Worm (Caenorhabditis elegans) whole organism, mixed stage, embryonic: ENCODE measurements around the gene F58D2.2.

ENCODE experiments used
- M03D4.4 ChIP-seq: sonication (generic microtip); optimal IDR thresholded peaks from 2 replicates; lab custom pipeline; 2017; ENCODE audit warnings: mild to moderate bottlenecking, missing genetic modification characterization, missing compliant biosample characterization
- bed-3 ChIP-seq: fragments of 200-800 bp; sonication (Bioruptor generic); optimal IDR thresholded peaks from 3 replicates; lab custom pipeline; 2018; ENCODE audit warnings: mild to moderate bottlenecking, missing genetic modification characterization, moderate library complexity, missing compliant biosample characterization
- blmp-1 ChIP-seq: fragments of 150-350 bp; optimal IDR thresholded peaks from 2 replicates; lab custom pipeline; 2014; ENCODE audit warnings: missing biosample characterization, missing genetic modification characterization
- ceh-39 ChIP-seq: fragments of 150-350 bp; optimal IDR thresholded peaks from 2 replicates; lab custom pipeline; 2014; ENCODE audit warnings: missing biosample characterization, missing genetic modification characterization
- ces-1 ChIP-seq: fragments of 150-350 bp; optimal IDR thresholded peaks from 2 replicates; lab custom pipeline; 2014; ENCODE audit warnings: missing biosample characterization, missing genetic modification reagents, missing genetic modification characterization
- cnd-1 ChIP-seq: fragments of 200-800 bp; sonication (Bioruptor generic); optimal IDR thresholded peaks from 2 replicates; lab custom pipeline; 2018; ENCODE audit warnings: mild to moderate bottlenecking, missing genetic modification characterization, missing compliant biosample characterization
- elt-1 ChIP-seq: sonication (generic microtip); optimal IDR thresholded peaks from 2 replicates; lab custom pipeline; 2017; ENCODE audit warnings: missing genetic modification characterization, mild to moderate bottlenecking, missing compliant biosample characterization, antibody characterized with exemption, moderate library complexity, borderline replicate concordance; ENCODE audit not compliant: insufficient read depth
- elt-3 ChIP-seq: fragments of 150-350 bp; optimal IDR thresholded peaks from 2 replicates; lab custom pipeline; 2014; ENCODE audit warnings: missing biosample characterization, missing genetic modification characterization
- ham-2 ChIP-seq: fragments of 200-800 bp; sonication (Bioruptor generic); optimal IDR thresholded peaks from 2 replicates; lab custom pipeline; 2018; ENCODE audit warnings: mild to moderate bottlenecking, missing genetic modification characterization, missing compliant biosample characterization
- hlh-1 ChIP-seq: fragments of 150-350 bp; optimal IDR thresholded peaks from 2 replicates; lab custom pipeline; 2014; ENCODE audit warnings: missing biosample characterization, missing genetic modification reagents, missing genetic modification characterization
- lin-13 ChIP-seq: fragments of 150-350 bp; optimal IDR thresholded peaks from 2 replicates; lab custom pipeline; 2014; ENCODE audit warnings: missing biosample characterization, missing genetic modification characterization
- lin-32 ChIP-seq: fragments of 200-800 bp; sonication (Bioruptor generic); optimal IDR thresholded peaks from 2 replicates; lab custom pipeline; 2018; ENCODE audit warnings: mild to moderate bottlenecking, missing genetic modification characterization, missing compliant biosample characterization
- lsy-2 ChIP-seq: fragments of 150-350 bp; optimal IDR thresholded peaks from 2 replicates; lab custom pipeline; 2014; ENCODE audit warnings: missing biosample characterization, missing genetic modification characterization
- mep-1 ChIP-seq: fragments of 150-350 bp; optimal IDR thresholded peaks from 2 replicates; lab custom pipeline; 2017; ENCODE audit warnings: missing biosample characterization, missing genetic modification reagents, missing genetic modification characterization, inconsistent platforms
- nhr-12 ChIP-seq: fragments of 150-350 bp; optimal IDR thresholded peaks from 2 replicates; lab custom pipeline; 2014; ENCODE audit warnings: missing biosample characterization, missing genetic modification characterization
- nhr-2 ChIP-seq: fragments of 150-350 bp; optimal IDR thresholded peaks from 2 replicates; lab custom pipeline; 2014; ENCODE audit warnings: missing biosample characterization, missing genetic modification characterization
- nhr-237 ChIP-seq: fragments of 150-350 bp; optimal IDR thresholded peaks from 2 replicates; lab custom pipeline; 2014; ENCODE audit warnings: missing biosample characterization, missing genetic modification characterization
- nhr-28 ChIP-seq: fragments of 150-350 bp; optimal IDR thresholded peaks from 2 replicates; lab custom pipeline; 2014; ENCODE audit warnings: missing biosample characterization, missing genetic modification characterization
- nhr-76 ChIP-seq: sonication (generic microtip); optimal IDR thresholded peaks from 2 replicates; lab custom pipeline; 2017; ENCODE audit warnings: missing biosample characterization, missing genetic modification characterization
- pha-4 ChIP-seq: fragments of 150-350 bp; optimal IDR thresholded peaks from 2 replicates; lab custom pipeline; 2018; ENCODE audit warnings: missing biosample characterization, missing genetic modification reagents, missing genetic modification characterization
- sem-2 ChIP-seq: fragments of 200-800 bp; sonication (Bioruptor generic); optimal IDR thresholded peaks from 2 replicates; lab custom pipeline; 2018; ENCODE audit warnings: mild to moderate bottlenecking, missing genetic modification characterization, missing compliant biosample characterization
- sptf-1 ChIP-seq: sonication (generic microtip); optimal IDR thresholded peaks from 2 replicates; lab custom pipeline; 2017; ENCODE audit warnings: mild to moderate bottlenecking, missing genetic modification characterization, moderate library complexity, missing compliant biosample characterization
- tbx-8 ChIP-seq: fragments of 200-800 bp; sonication (Bioruptor generic); optimal IDR thresholded peaks from 2 replicates; lab custom pipeline; 2018; ENCODE audit warnings: mild to moderate bottlenecking, missing genetic modification characterization, moderate library complexity, missing compliant biosample characterization
- unc-120 ChIP-seq: sonication (generic microtip); optimal IDR thresholded peaks from 2 replicates; lab custom pipeline; 2017; ENCODE audit warnings: missing genetic modification characterization, missing compliant biosample characterization; ENCODE audit not compliant: poor library complexity, severe bottlenecking
- unc-39 ChIP-seq: fragments of 150-350 bp; optimal IDR thresholded peaks from 2 replicates; lab custom pipeline; 2014; ENCODE audit warnings: missing biosample characterization, missing genetic modification characterization
- unc-62 ChIP-seq: fragments of 150-350 bp; optimal IDR thresholded peaks from 2 replicates; lab custom pipeline; 2014; ENCODE audit warnings: missing biosample characterization, missing genetic modification reagents, missing genetic modification characterization
- zip-8 ChIP-seq: fragments of 150-350 bp; optimal IDR thresholded peaks from 2 replicates; lab custom pipeline; 2014; ENCODE audit warnings: missing biosample characterization, missing genetic modification characterization
- ztf-11 ChIP-seq: fragments of 150-350 bp; optimal IDR thresholded peaks from 2 replicates; lab custom pipeline; 2014; ENCODE audit warnings: missing biosample characterization, missing genetic modification characterization

Gene F58D2.2

DNA sequence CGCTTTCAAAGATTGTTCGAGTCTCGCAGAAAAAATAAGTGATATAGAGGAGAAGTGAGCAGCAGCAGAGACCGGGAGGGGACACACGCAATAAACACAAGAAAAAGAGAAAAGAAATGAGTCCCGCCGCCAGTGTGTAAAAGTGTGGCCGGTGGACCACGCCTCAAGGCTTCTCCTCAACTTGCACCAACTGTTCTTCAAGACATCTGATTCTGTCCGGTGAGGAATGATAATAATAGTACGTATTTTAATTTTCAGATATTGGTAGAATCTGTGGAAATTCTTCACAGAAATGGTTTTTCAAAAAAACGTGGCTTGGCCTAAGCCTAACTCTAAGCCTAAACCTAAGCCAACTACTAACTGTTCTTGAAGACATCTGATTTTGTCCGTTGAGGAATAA is 10.3 kb upstream of the F58D2.2 start, which contains the start of gene lev-1:
lev-1 (minus strand) TSS at position 101 of the 400 bp plus-strand sequence.
- TF ChIP-seq ham-2 (no peak), unc-120 (tag; lab: Kevin White, UChicago) (peak; percentile 38), elt-3 (tag; lab: Kevin White, UChicago) (no peak), hlh-1 (tag; lab: Kevin White, UChicago) (peak; percentile 55)

ce11 chrIV:13180723-13181122 is 8.8 kb upstream of the F58D2.2 start, which contains the start of gene F58D2.3:
F58D2.3 (minus strand) TSS chrIV:13180823.
- TF ChIP-seq nhr-76 (tag; lab: Kevin White, UChicago): no peak
- TF ChIP-seq nhr-237 (tag; lab: Kevin White, UChicago): no peak
- TF ChIP-seq sptf-1 (tag; lab: Kevin White, UChicago): no peak
- TF ChIP-seq unc-39 (tag; lab: Kevin White, UChicago): no peak
- no peak for TF ChIP-seq bed-3 (GFP tag; lab: Kevin White, UChicago)
- no peak for TF ChIP-seq hlh-1 (tag; lab: Kevin White, UChicago)
- TF ChIP-seq unc-62 (GFP tag; lab: Kevin White, UChicago): no peak
- no peak for TF ChIP-seq M03D4.4 (tag; lab: Kevin White, UChicago)
- TF ChIP-seq, all 35 proteins: peak for 0

DNA sequence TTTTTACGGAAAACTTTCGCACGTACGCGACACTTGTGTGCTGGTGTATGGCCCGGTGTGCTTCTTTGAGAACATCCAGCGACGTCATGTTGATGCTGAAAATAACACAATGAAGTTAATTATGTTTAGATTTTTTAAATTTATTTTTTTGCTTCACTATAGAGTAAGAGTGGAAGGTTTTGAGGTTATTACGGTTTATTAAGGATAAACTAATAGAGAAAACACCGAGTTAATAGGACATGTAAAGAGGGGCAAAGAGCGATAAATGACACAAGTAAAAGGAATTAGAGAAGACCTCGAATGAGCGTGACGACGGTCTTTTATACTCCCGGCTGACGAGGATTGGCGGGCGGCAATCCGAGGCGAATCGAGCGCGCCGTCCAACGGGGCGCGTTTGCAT is 608 bp upstream of the F58D2.2 start, which contains the start of gene F58D2.4:
F58D2.4 (minus strand) TSS at position 101 of the 400 bp plus-strand sequence.
- TF ChIP-seq hlh-1 (tag; lab: Kevin White, UChicago) (no peak), M03D4.4 (tag; lab: Kevin White, UChicago) (no peak), nhr-28 (tag; lab: Kevin White, UChicago) (no peak), zip-8 (tag; lab: Kevin White, UChicago) (no peak), pha-4 (tag; lab: Kevin White, UChicago) (no peak), ces-1 (GFP tag; lab: Kevin White, UChicago) (no peak)

DNA sequence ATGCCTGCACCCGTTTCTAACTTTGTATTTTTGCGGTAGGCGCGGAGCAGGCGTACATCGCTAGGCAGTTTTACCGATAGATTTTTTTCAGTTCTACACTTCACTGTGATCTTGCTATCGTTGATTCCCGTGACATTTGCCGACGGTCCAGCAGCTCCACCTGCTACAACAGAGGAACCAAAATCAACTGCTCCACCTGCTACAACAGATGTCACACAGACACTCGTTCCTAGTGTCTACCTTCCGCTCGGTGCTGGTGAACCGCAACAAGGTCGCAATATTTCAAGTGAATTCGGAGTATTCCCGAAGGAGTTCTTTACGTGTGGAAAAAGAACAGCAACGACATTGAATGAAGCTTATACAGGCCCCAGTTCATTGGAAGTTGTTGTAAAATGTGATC is 508 bp downstream of the F58D2.2 start:
- no peak for TF ChIP-seq unc-120 (tag; lab: Kevin White, UChicago)
- peak; percentile 83 for TF ChIP-seq lin-32 (GFP tag; lab: Kevin White, UChicago)
- no peak for TF ChIP-seq nhr-12 (tag; lab: Kevin White, UChicago)

ce11 chrIV:13193239-13193638 is 3.7 kb downstream of the F58D2.2 start, which contains the start of gene F58D2.5:
F58D2.5 (minus strand) TSS chrIV:13193339.
- no peak for TF ChIP-seq tbx-8
- TF ChIP-seq zip-8 (tag; lab: Kevin White, UChicago): no peak
- no peak for TF ChIP-seq blmp-1 (tag; lab: Kevin White, UChicago)
- TF ChIP-seq unc-39 (tag; lab: Kevin White, UChicago): no peak
- TF ChIP-seq M03D4.4 (tag; lab: Kevin White, UChicago): no peak
- no peak for TF ChIP-seq cnd-1 (tag; lab: Kevin White, UChicago)
- no peak for TF ChIP-seq elt-1 (tag; lab: Kevin White, UChicago)
- TF ChIP-seq mep-1 (tag; lab: Kevin White, UChicago): no peak
- no peak for TF ChIP-seq ztf-11 (tag; lab: Kevin White, UChicago)
- TF ChIP-seq unc-120 (tag; lab: Kevin White, UChicago): no peak
- TF ChIP-seq nhr-76 (tag; lab: Kevin White, UChicago): no peak
- TF ChIP-seq elt-3 (tag; lab: Kevin White, UChicago): no peak
- TF ChIP-seq sem-2 (GFP tag; lab: Kevin White, UChicago): no peak
- TF ChIP-seq nhr-28 (tag; lab: Kevin White, UChicago): no peak
- TF ChIP-seq lin-32 (GFP tag; lab: Kevin White, UChicago): no peak

DNA sequence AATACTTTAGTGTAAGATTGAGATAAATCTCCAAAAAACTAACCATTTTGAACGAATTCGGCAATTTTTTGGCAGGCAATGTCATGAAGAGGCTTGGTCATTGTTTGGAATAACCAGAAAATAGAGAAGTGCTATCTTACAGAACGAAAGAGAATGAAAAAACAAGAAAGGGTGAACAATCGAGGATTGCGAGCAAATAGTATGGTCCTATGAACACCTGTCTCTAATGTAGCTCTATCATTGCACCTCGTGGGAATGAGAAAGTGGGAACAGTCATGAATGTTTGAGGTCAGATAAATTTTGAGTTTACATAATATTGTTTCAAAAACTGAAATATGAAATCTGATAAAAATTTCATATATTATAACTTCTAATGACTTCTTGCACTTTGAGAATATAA is 7.7 kb downstream of the F58D2.2 start, which contains the start of gene C48D1.1:
C48D1.1 (minus strand) TSS at position 101 of the 400 bp plus-strand sequence.
- TF ChIP-seq blmp-1 (tag; lab: Kevin White, UChicago) (no peak), lsy-2 (tag; lab: Kevin White, UChicago) (no peak), hlh-1 (tag; lab: Kevin White, UChicago) (no peak), elt-1 (tag; lab: Kevin White, UChicago) (no peak), cnd-1 (tag; lab: Kevin White, UChicago) (no peak)

DNA sequence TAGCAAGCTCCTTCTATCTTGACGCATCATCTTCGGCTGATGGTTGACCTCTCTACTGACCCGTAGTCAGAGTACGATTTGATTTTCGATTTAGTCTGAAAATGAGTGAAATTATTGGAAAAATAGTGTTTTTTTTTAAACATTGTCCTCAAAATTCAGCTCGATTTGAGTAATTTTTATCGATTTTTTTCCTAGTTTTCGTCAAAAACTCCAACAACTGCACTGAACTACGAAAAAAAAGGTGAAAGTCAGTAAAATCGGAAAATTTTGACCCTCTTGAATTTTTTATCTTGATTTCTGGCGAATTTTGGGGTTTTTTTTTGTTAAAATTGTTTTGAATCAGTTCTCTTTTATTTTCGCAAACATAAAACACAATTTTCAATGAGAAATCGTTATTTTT is 14.5 kb downstream of the F58D2.2 start, which contains the start of gene ced-3:
ced-3 (minus strand) TSS at position 101 of the 400 bp plus-strand sequence.
- TF ChIP-seq lin-13: no peak
- no peak for TF ChIP-seq pha-4 (tag; lab: Kevin White, UChicago)
- TF ChIP-seq ceh-39: no peak
- no peak for TF ChIP-seq unc-39 (tag; lab: Kevin White, UChicago)
- TF ChIP-seq tbx-8: no peak
- TF ChIP-seq unc-120 (tag; lab: Kevin White, UChicago): no peak
- no peak for TF ChIP-seq M03D4.4 (tag; lab: Kevin White, UChicago)
- no peak for TF ChIP-seq ztf-11 (tag; lab: Kevin White, UChicago)
- TF ChIP-seq bed-3 (GFP tag; lab: Kevin White, UChicago): no peak
- TF ChIP-seq lsy-2 (tag; lab: Kevin White, UChicago): no peak
- no peak for TF ChIP-seq nhr-2 (tag; lab: Kevin White, UChicago)
- TF ChIP-seq ces-1 (GFP tag; lab: Kevin White, UChicago): no peak
- TF ChIP-seq unc-62 (GFP tag; lab: Kevin White, UChicago): no peak
- TF ChIP-seq elt-3 (tag; lab: Kevin White, UChicago): no peak
- no peak for TF ChIP-seq sem-2 (GFP tag; lab: Kevin White, UChicago)
- no peak for TF ChIP-seq hlh-1 (tag; lab: Kevin White, UChicago)
- no peak for TF ChIP-seq blmp-1 (tag; lab: Kevin White, UChicago)
